Fruit fly (Drosophila melanogaster) whole organism, pupa: ENCODE measurements around the gene CG6790.
A peak's percentile ranks its signal among the peaks of the same experiment; 100 is the strongest.

Experiments used
- CG10348 ChIP-seq: fragments of 200-800 bp; sonication (Bioruptor generic); IDR thresholded peaks from 2 replicates; pipeline ENCODE4 v1.3.6; 2022; ENCODE audit warnings: missing biosample characterization, missing genetic modification characterization
- CG12605 ChIP-seq: fragments of 200-800 bp; sonication (Bioruptor generic); IDR thresholded peaks from 2 replicates; pipeline ENCODE4 v1.3.6; 2022; ENCODE audit warnings: missing biosample characterization, missing genetic modification characterization
- CG13204 ChIP-seq: fragments of 200-800 bp; sonication (Bioruptor generic); optimal IDR thresholded peaks from 2 replicates; lab custom pipeline; 2018; ENCODE audit warnings: missing biosample characterization, mild to moderate bottlenecking, missing genetic modification characterization, moderate library complexity
- CG14655 ChIP-seq: fragments of 200-800 bp; sonication (Bioruptor generic); optimal IDR thresholded peaks from 3 replicates; lab custom pipeline; 2017; ENCODE audit warnings: mild to moderate bottlenecking, missing biosample characterization, missing genetic modification reagents, missing genetic modification characterization
- CG15710 ChIP-seq: fragments of 200-800 bp; sonication (Bioruptor generic); optimal IDR thresholded peaks from 2 replicates; lab custom pipeline; 2018; ENCODE audit warnings: missing biosample characterization, mild to moderate bottlenecking, missing genetic modification characterization, moderate library complexity
- CG17806 ChIP-seq: fragments of 200-800 bp; sonication (Bioruptor generic); optimal IDR thresholded peaks from 2 replicates; lab custom pipeline; 2018; ENCODE audit warnings: missing biosample characterization, mild to moderate bottlenecking, missing genetic modification characterization, moderate library complexity
- CG32121 ChIP-seq: fragments of 200-800 bp; sonication (Bioruptor generic); IDR thresholded peaks from 2 replicates; pipeline ENCODE4 v1.3.6; 2022; ENCODE audit warnings: missing biosample characterization, missing genetic modification characterization
- CG34367 ChIP-seq: fragments of 200-800 bp; sonication (Bioruptor generic); optimal IDR thresholded peaks from 2 replicates; lab custom pipeline; 2018; ENCODE audit warnings: missing biosample characterization, mild to moderate bottlenecking, missing genetic modification characterization
- CG4496 ChIP-seq: fragments of 200-800 bp; sonication (Bioruptor generic); IDR thresholded peaks from 3 replicates; pipeline ENCODE4 v1.3.6; 2022; ENCODE audit warnings: missing biosample characterization, missing genetic modification characterization
- CG8159 ChIP-seq: fragments of 200-800 bp; sonication (Bioruptor generic); optimal IDR thresholded peaks from 3 replicates; lab custom pipeline; 2018; ENCODE audit warnings: missing biosample characterization, mild to moderate bottlenecking, missing genetic modification characterization, moderate library complexity
- CG8301 ChIP-seq: fragments of 200-800 bp; sonication (Bioruptor generic); optimal IDR thresholded peaks from 2 replicates; lab custom pipeline; 2018; ENCODE audit warnings: missing biosample characterization, mild to moderate bottlenecking, missing genetic modification characterization
- CG9948 ChIP-seq: fragments of 200-800 bp; sonication (Bioruptor generic); optimal IDR thresholded peaks from 2 replicates; lab custom pipeline; 2018; ENCODE audit warnings: missing biosample characterization, mild to moderate bottlenecking, missing genetic modification characterization, moderate library complexity
- D1 ChIP-seq: fragments of 200-800 bp; sonication (Bioruptor generic); optimal IDR thresholded peaks from 2 replicates; lab custom pipeline; 2018; ENCODE audit warnings: missing biosample characterization, mild to moderate bottlenecking, missing genetic modification characterization, moderate library complexity
- EcR ChIP-seq: fragments of 200-800 bp; sonication (Bioruptor generic); optimal IDR thresholded peaks from 3 replicates; lab custom pipeline; 2019; ENCODE audit warnings: missing biosample characterization, missing genetic modification characterization, mild to moderate bottlenecking, moderate library complexity, missing genetic modification reagents
- Ets98B ChIP-seq: fragments of 200-800 bp; sonication (Bioruptor generic); IDR thresholded peaks from 2 replicates; pipeline ENCODE4 v1.3.6; 2022; ENCODE audit warnings: missing biosample characterization, missing genetic modification characterization
- Pif1A ChIP-seq: fragments of 200-800 bp; sonication (Bioruptor generic); optimal IDR thresholded peaks from 3 replicates; lab custom pipeline; 2016; ENCODE audit warnings: missing biosample characterization, missing genetic modification characterization
- Pif1B ChIP-seq: fragments of 200-800 bp; sonication (Bioruptor generic); optimal IDR thresholded peaks from 3 replicates; lab custom pipeline; 2016; ENCODE audit warnings: missing biosample characterization, missing genetic modification characterization
- Snoo ChIP-seq: fragments of 200-800 bp; sonication (Bioruptor generic); optimal IDR thresholded peaks from 3 replicates; lab custom pipeline; 2017; ENCODE audit warnings: missing biosample characterization, mild to moderate bottlenecking, missing genetic modification characterization, inconsistent platforms
- fd96Ca ChIP-seq: fragments of 200-800 bp; sonication (Bioruptor generic); IDR thresholded peaks from 3 replicates; pipeline ENCODE4 v1.3.6; 2022; ENCODE audit warnings: missing biosample characterization, missing genetic modification characterization
- gl ChIP-seq: fragments of 200-800 bp; sonication (Bioruptor generic); optimal IDR thresholded peaks from 2 replicates; lab custom pipeline; 2018; ENCODE audit warnings: missing biosample characterization, mild to moderate bottlenecking, missing genetic modification characterization
- rn ChIP-seq: fragments of 200-800 bp; sonication (Bioruptor generic); IDR thresholded peaks from 2 replicates; pipeline ENCODE4 v1.3.6; 2022; ENCODE audit warnings: missing biosample characterization, missing genetic modification characterization

Gene CG6790

dm6 chr3R:11578645-11579044, at the start of gene CG6790, which contains the start of gene CG5342:
TSS of gene CG6790 (minus strand) at chr3R:11578745.
TSS of gene CG5342 (plus strand) at chr3R:11578826.
- TF ChIP-seq Ets98B (GFP tag; lab: Robert Waterston, UW) (no peak), CG12605 (GFP tag; lab: Robert Waterston, UW) (no peak), CG32121 (no peak), Pif1B (GFP tag; lab: Kevin White, UChicago) (no peak), CG17806 (no peak), CG8301 (tag; lab: Kevin White, UChicago) (no peak), CG14655 (no peak), EcR (no peak), CG13204 (GFP tag; lab: Kevin White, UChicago) (no peak), Snoo (no peak), CG15710 (tag; lab: Kevin White, UChicago) (no peak), Pif1A (GFP tag; lab: Kevin White, UChicago) (no peak), CG34367 (tag; lab: Kevin White, UChicago) (no peak), CG10348 (GFP tag; lab: Robert Waterston, UW) (no peak), fd96Ca (no peak)
- TF ChIP-seq, all 21 proteins: peak for 0

DNA sequence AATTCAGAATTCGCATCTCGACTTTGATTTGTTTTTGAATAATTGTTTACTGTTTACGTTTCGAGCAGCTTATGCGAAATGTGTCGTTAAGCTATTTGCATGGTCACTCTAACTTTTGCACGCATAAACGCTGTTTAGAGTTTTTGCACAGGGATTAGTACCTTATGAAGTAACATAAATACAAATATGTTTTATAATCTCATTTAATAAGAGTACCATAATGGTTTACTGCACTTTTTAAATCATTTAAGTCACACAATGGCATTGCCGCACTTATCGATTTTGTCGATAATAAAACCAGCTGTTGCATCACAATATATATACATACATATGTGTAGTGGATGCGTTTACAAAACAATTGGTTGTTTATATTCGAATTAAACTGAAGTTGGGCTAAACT, 48.0 kb upstream of the CG6790 start, which contains the start of the genes CG6813 and CG18764:
Gene CG6813, minus strand, starts transcription at position 68 of the 400 bp plus-strand sequence.
Gene CG18764, plus strand, starts transcription at position 319 of the 400 bp plus-strand sequence.
- TF ChIP-seq CG12605 (GFP tag; lab: Robert Waterston, UW) (no peak), fd96Ca (no peak), EcR (no peak), Ets98B (GFP tag; lab: Robert Waterston, UW) (no peak), CG15710 (tag; lab: Kevin White, UChicago) (no peak), CG4496 (GFP tag; lab: Robert Waterston, UW) (no peak), CG8159 (no peak), CG34367 (tag; lab: Kevin White, UChicago) (no peak), D1 (no peak), CG14655 (no peak), CG13204 (GFP tag; lab: Kevin White, UChicago) (no peak), gl (tag; lab: Kevin White, UChicago) (no peak), CG17806 (no peak), rn (GFP tag; lab: Robert Waterston, UW) (no peak), Pif1B (GFP tag; lab: Kevin White, UChicago) (no peak), CG10348 (GFP tag; lab: Robert Waterston, UW) (no peak), CG8301 (tag; lab: Kevin White, UChicago) (no peak), CG32121 (no peak)
- TF ChIP-seq, all 21 proteins: peak for 0

dm6 chr3R:11625544-11625943, 47.0 kb upstream of the CG6790 start, which contains the start of gene Zaf1:
TSS of gene Zaf1 (minus strand) at chr3R:11625644.
- TF ChIP-seq CG10348 (GFP tag; lab: Robert Waterston, UW) (no peak), Pif1A (GFP tag; lab: Kevin White, UChicago) (no peak), CG8301 (tag; lab: Kevin White, UChicago) (no peak), CG32121 (no peak), CG15710 (tag; lab: Kevin White, UChicago) (no peak), CG8159 (no peak), rn (GFP tag; lab: Robert Waterston, UW) (no peak), D1 (no peak), CG9948 (tag; lab: Kevin White, UChicago) (no peak), gl (tag; lab: Kevin White, UChicago) (no peak), Snoo (no peak)

DNA sequence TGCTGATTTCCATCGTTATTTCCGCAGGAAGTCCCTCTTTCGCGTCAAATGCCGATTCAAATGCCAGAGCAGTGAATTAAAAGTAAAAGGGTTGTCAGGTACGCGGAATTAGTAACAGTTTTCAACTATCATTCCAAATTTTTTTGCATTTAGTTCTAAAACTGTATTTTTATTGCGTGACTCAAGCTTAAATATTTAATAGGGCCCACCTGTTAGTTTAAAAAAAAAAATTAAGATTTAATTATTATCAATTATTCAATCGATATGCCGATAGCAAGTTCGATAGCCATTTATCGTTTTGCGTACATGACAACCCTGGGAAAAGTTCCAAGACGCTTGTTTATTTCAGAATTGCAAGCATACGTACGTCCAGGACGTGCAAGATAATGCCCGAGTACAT, 44.5 kb upstream of the CG6790 start, which contains the start of gene CG14711:
Gene CG14711, plus strand, starts transcription at position 315 of the 400 bp plus-strand sequence.
- TF ChIP-seq CG10348 (GFP tag; lab: Robert Waterston, UW) (no peak), gl (tag; lab: Kevin White, UChicago) (peak; percentile 31), rn (GFP tag; lab: Robert Waterston, UW) (peak; percentile 36), CG17806 (peak; percentile 70), fd96Ca (no peak), CG4496 (GFP tag; lab: Robert Waterston, UW) (peak; percentile 79; the same call in 2 of the 3 replicates), D1 (no peak), Snoo (peak; percentile 70), CG13204 (GFP tag; lab: Kevin White, UChicago) (no peak), CG12605 (GFP tag; lab: Robert Waterston, UW) (no peak), CG9948 (tag; lab: Kevin White, UChicago) (peak; percentile 58), CG15710 (tag; lab: Kevin White, UChicago) (peak; percentile 75), CG32121 (peak; percentile 78), CG34367 (tag; lab: Kevin White, UChicago) (peak; percentile 61), CG14655 (no peak), CG8301 (tag; lab: Kevin White, UChicago) (no peak), Pif1B (GFP tag; lab: Kevin White, UChicago) (no peak), Ets98B (GFP tag; lab: Robert Waterston, UW) (peak; percentile 77)
- TF ChIP-seq, all 21 proteins: peak for 10

- TF ChIP-seq CG9948 (tag; lab: Kevin White, UChicago), result no peak
- TF ChIP-seq CG13204 (GFP tag; lab: Kevin White, UChicago), result no peak
- peak; percentile 41 for TF ChIP-seq CG8159
- TF ChIP-seq CG17806, result peak; percentile 39
- TF ChIP-seq gl (tag; lab: Kevin White, UChicago), result peak; percentile 31
- TF ChIP-seq Ets98B (GFP tag; lab: Robert Waterston, UW), result peak; percentile 61; the same call in 1 of the 2 replicates
- peak; percentile 51; the same call in 2 of the 3 replicates for TF ChIP-seq fd96Ca
- no peak for TF ChIP-seq CG12605 (GFP tag; lab: Robert Waterston, UW)
- TF ChIP-seq CG34367 (tag; lab: Kevin White, UChicago), result no peak
- no peak for TF ChIP-seq CG8301 (tag; lab: Kevin White, UChicago)
- no peak for TF ChIP-seq CG10348 (GFP tag; lab: Robert Waterston, UW)
- TF ChIP-seq rn (GFP tag; lab: Robert Waterston, UW), result peak; percentile 44; the same call in 1 of the 2 replicates
- TF ChIP-seq CG4496 (GFP tag; lab: Robert Waterston, UW), result peak; percentile 58
- peak; percentile 57; the same call in 1 of the 2 replicates for TF ChIP-seq CG32121
- TF ChIP-seq D1, result no peak
- TF ChIP-seq CG15710 (tag; lab: Kevin White, UChicago), result peak; percentile 35
- TF ChIP-seq CG14655, result no peak
- no peak for TF ChIP-seq Pif1B (GFP tag; lab: Kevin White, UChicago)
- peak; percentile 42 for TF ChIP-seq EcR
- peak; percentile 37 for TF ChIP-seq Snoo
- no peak for TF ChIP-seq Pif1A (GFP tag; lab: Kevin White, UChicago)
- TF ChIP-seq, all 21 proteins: peak for 11
These were observed 41.3 kb upstream of the CG6790 start, which contains the start of the genes Jupiter and CG14710 for dm6 chr3R:11619709-11620409. TSS of gene Jupiter (minus strand) at chr3R:11619906. TSS of gene CG14710 (plus strand) at chr3R:11620090.
